Fruit fly (Drosophila melanogaster) whole organism, adult: ENCODE results near the gene RpS10a.

Experiments
- CG12768 ChIP-seq: fragments of 200-800 bp; sonication (Bioruptor generic); optimal IDR thresholded peaks from 2 replicates; lab custom pipeline; 2017; ENCODE audit warnings: missing biosample characterization, missing genetic modification characterization, mild to moderate bottlenecking, moderate library complexity, missing genetic modification reagents
- Crg-1 ChIP-seq: fragments of 200-800 bp; sonication (Bioruptor generic); optimal IDR thresholded peaks from 2 replicates; lab custom pipeline; 2016; ENCODE audit warnings: missing biosample characterization, missing genetic modification characterization
- cic ChIP-seq: fragments of 200-800 bp; sonication (Bioruptor generic); optimal IDR thresholded peaks from 2 replicates; lab custom pipeline; 2017; ENCODE audit warnings: missing biosample characterization, mild to moderate bottlenecking, missing genetic modification characterization, moderate library complexity

DNA sequence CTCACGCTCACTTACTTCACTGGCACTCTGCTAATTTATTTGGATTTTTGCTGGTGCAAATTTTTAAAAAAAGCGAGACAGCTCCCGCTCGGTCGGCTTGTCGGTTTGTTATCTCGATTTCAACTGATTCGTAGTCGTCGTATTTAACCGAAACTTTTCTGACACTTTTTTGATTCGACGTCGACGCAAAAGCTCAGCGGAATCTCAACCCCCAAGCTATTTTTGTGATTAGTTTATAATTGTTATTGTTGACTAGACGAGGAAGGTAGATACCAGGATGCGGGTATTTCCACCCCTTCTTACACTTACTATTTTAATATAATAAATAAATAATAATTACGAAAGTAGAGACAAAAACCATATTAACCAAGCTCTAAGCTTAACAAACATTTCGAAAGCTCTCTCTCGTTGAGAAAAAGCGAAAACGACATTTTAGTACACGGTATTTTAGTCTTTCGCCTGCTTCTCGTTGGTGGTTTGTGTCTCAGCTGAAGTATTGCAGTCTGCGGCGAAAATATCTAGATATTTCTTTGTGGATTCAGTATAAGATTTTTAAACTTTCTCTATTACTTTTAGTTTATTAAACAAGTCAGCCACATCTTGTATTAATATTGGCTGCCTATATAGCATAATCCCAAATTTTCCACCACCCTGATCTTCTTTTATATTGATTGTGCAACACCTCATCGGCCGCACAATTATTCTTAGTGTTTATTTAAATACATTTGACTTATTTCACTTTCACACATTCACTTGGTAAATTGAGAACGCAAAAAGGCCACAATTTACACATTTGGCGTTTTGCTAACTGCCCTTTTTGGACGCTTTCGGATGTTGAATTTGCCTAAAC, 4.4 kb downstream of the RpS10a start, which contains the start of gene tau:
- no peak for TF ChIP-seq Crg-1 (GFP tag; lab: Kevin White, UChicago)
- peak; percentile 16 for TF ChIP-seq cic (GFP tag; lab: Kevin White, UChicago)
- TF ChIP-seq CG12768 (GFP tag; lab: Kevin White, UChicago): no peak
